Worm (Caenorhabditis elegans) whole organism, L1 larva: ENCODE measurements around the gene F42G2.5.

ENCODE experiments used
- nhr-76 ChIP-seq: sonication (generic microtip); optimal IDR thresholded peaks from 2 replicates; lab custom pipeline; 2017; ENCODE audit warnings: missing biosample characterization, missing genetic modification characterization
- sox-4 ChIP-seq: sonication (generic microtip); optimal IDR thresholded peaks from 2 replicates; lab custom pipeline; 2016; ENCODE audit warnings: missing genetic modification characterization, missing compliant biosample characterization

- TF ChIP-seq sox-4 (tag; lab: Kevin White, UChicago) (no peak), nhr-76 (tag; lab: Kevin White, UChicago) (no peak)
These were observed at the start of gene F42G2.5, which contains the start of gene F42G2.7 for ce11 chrII:2417889-2418288.
